Worm (Caenorhabditis elegans) whole organism, young adult: ENCODE data around the gene C16C10.13.

Source experiments
- B0035.1 ChIP-seq: sonication (generic microtip); optimal IDR thresholded peaks from 2 replicates; lab custom pipeline; 2016; ENCODE audit warnings: missing genetic modification characterization, mild to moderate bottlenecking, missing compliant biosample characterization, missing genotype, missing genetic modification reagents
- B0261.1 ChIP-seq: sonication (generic microtip); optimal IDR thresholded peaks from 2 replicates; lab custom pipeline; 2016; ENCODE audit warnings: mild to moderate bottlenecking, missing genetic modification characterization, moderate library complexity, missing compliant biosample characterization
- B0336.3 ChIP-seq: fragments of 200-800 bp; sonication (Bioruptor generic); IDR thresholded peaks from 2 replicates; pipeline ENCODE4 v1.3.6; 2022; ENCODE audit warnings: missing genetic modification characterization, missing compliant biosample characterization
- C06A6.2 ChIP-seq: fragments of 200-800 bp; sonication (Bioruptor generic); conservative IDR thresholded peaks from 2 replicates; pipeline ENCODE4 v1.3.6; 2022; ENCODE audit warnings: missing genetic modification characterization, missing compliant biosample characterization
- F10E7.11 ChIP-seq: sonication (generic microtip); optimal IDR thresholded peaks from 2 replicates; lab custom pipeline; 2017; ENCODE audit warnings: mild to moderate bottlenecking, missing genetic modification characterization, moderate library complexity, missing compliant biosample characterization
- F39B2.1 ChIP-seq: fragments of 200-800 bp; sonication (Bioruptor generic); IDR thresholded peaks from 2 replicates; pipeline ENCODE4 v1.3.6; 2022; ENCODE audit warnings: missing genetic modification reagents, missing genetic modification characterization, missing compliant biosample characterization
- F52B5.7 ChIP-seq: sonication (generic microtip); optimal IDR thresholded peaks from 2 replicates; lab custom pipeline; 2016; ENCODE audit warnings: mild to moderate bottlenecking, missing genetic modification characterization, missing compliant biosample characterization
- T07F8.4 ChIP-seq: sonication (generic microtip); optimal IDR thresholded peaks from 2 replicates; lab custom pipeline; 2016; ENCODE audit warnings: mild to moderate bottlenecking, missing genetic modification characterization, moderate library complexity, missing compliant biosample characterization
- Y53F4B.3 ChIP-seq: fragments of 200-800 bp; sonication (Bioruptor generic); IDR thresholded peaks from 2 replicates; pipeline ENCODE4 v1.3.6; 2022; ENCODE audit warnings: missing genetic modification reagents, missing genetic modification characterization, missing compliant biosample characterization
- Y67H2A.10 ChIP-seq: fragments of 200-800 bp; sonication (Bioruptor generic); conservative IDR thresholded peaks from 2 replicates; pipeline ENCODE4 v1.3.6; 2022; ENCODE audit warnings: missing genetic modification reagents, missing genetic modification characterization, missing compliant biosample characterization
- Y79H2A.3 ChIP-seq: fragments of 200-800 bp; sonication (Bioruptor generic); conservative IDR thresholded peaks from 2 replicates; pipeline ENCODE4 v1.3.6; 2022; ENCODE audit warnings: missing genetic modification reagents, missing genetic modification characterization, missing compliant biosample characterization
- ZK185.1 ChIP-seq: sonication (generic microtip); optimal IDR thresholded peaks from 2 replicates; lab custom pipeline; 2016; ENCODE audit warnings: mild to moderate bottlenecking, missing genetic modification characterization, missing compliant biosample characterization; ENCODE audit not compliant: poor library complexity, severe bottlenecking
- ama-1 ChIP-seq, 3 experiments: fragments of 150-350 bp in 1 of 3; sonication (generic microtip) in 2 of 3; optimal IDR thresholded peaks; 2 replicates each; lab custom pipeline; 2014 to 2018; ENCODE audit warnings: missing biosample characterization in 2 of 3, missing genetic modification characterization in 2 of 3, missing genetic modification reagents in 2 of 3
- bed-2 ChIP-seq: fragments of 200-800 bp; sonication (Bioruptor generic); IDR thresholded peaks from 2 replicates; pipeline ENCODE4 v1.3.6; 2022; ENCODE audit warnings: missing genetic modification reagents, missing genetic modification characterization, missing compliant biosample characterization
- ccch-3 ChIP-seq: fragments of 200-800 bp; sonication (Bioruptor generic); optimal IDR thresholded peaks from 2 replicates; lab custom pipeline; 2018; ENCODE audit warnings: mild to moderate bottlenecking, missing genetic modification characterization, missing compliant biosample characterization
- dpff-1 ChIP-seq: sonication (generic microtip); optimal IDR thresholded peaks from 2 replicates; lab custom pipeline; 2017; ENCODE audit warnings: mild to moderate bottlenecking, missing genetic modification characterization, missing compliant biosample characterization
- efl-1 ChIP-seq: fragments of 150-350 bp; optimal IDR thresholded peaks from 2 replicates; lab custom pipeline; 2014; ENCODE audit warnings: missing biosample characterization, missing genetic modification reagents, missing genetic modification characterization
- egl-18 ChIP-seq: fragments of 200-800 bp; sonication (Bioruptor generic); IDR thresholded peaks from 2 replicates; pipeline ENCODE4 v1.3.6; 2022; ENCODE audit warnings: missing genetic modification reagents, missing genetic modification characterization, missing compliant biosample characterization
- egl-44 ChIP-seq: fragments of 200-800 bp; sonication (Bioruptor generic); IDR thresholded peaks from 2 replicates; pipeline ENCODE4 v1.3.6; 2022; ENCODE audit warnings: missing genetic modification reagents, missing genetic modification characterization, missing compliant biosample characterization
- egrh-3 ChIP-seq: fragments of 200-800 bp; sonication (Bioruptor generic); IDR thresholded peaks from 2 replicates; pipeline ENCODE4 v1.3.6; 2022; ENCODE audit warnings: missing genetic modification reagents, missing genetic modification characterization, missing compliant biosample characterization
- ekl-4 ChIP-seq: fragments of 200-800 bp; sonication (Bioruptor generic); IDR thresholded peaks from 2 replicates; pipeline ENCODE4 v1.3.6; 2022; ENCODE audit warnings: missing genetic modification reagents, missing genetic modification characterization, missing compliant biosample characterization
- fkh-3 ChIP-seq: sonication (generic microtip); optimal IDR thresholded peaks from 2 replicates; lab custom pipeline; 2016; ENCODE audit warnings: mild to moderate bottlenecking, missing genetic modification characterization, missing compliant biosample characterization
- him-1 ChIP-seq: sonication (generic microtip); optimal IDR thresholded peaks from 2 replicates; lab custom pipeline; 2016; ENCODE audit warnings: missing genotype, missing genetic modification reagents, missing genetic modification characterization, missing compliant biosample characterization
- hlh-12 ChIP-seq: sonication (generic microtip); optimal IDR thresholded peaks from 2 replicates; lab custom pipeline; 2016; ENCODE audit warnings: missing genetic modification characterization, missing compliant biosample characterization
- hsf-1 ChIP-seq: fragments of 200-800 bp; sonication (Bioruptor generic); IDR thresholded peaks from 2 replicates; pipeline ENCODE4 v1.3.6; 2022; ENCODE audit warnings: missing genetic modification reagents, missing genetic modification characterization, missing compliant biosample characterization
- lag-1 ChIP-seq: fragments of 200-800 bp; sonication (Bioruptor generic); IDR thresholded peaks from 2 replicates; pipeline ENCODE4 v1.3.6; 2022; ENCODE audit warnings: missing genetic modification reagents, missing genetic modification characterization, missing compliant biosample characterization
- let-526 ChIP-seq: fragments of 200-800 bp; sonication (Bioruptor generic); IDR thresholded peaks from 2 replicates; pipeline ENCODE4 v1.3.6; 2022; ENCODE audit warnings: missing genetic modification reagents, missing genetic modification characterization, missing compliant biosample characterization
- lin-26 ChIP-seq: fragments of 200-800 bp; sonication (Bioruptor generic); IDR thresholded peaks from 2 replicates; pipeline ENCODE4 v1.3.6; 2022; ENCODE audit warnings: missing genetic modification reagents, missing genetic modification characterization, missing compliant biosample characterization
- madf-3 ChIP-seq: fragments of 200-800 bp; sonication (Bioruptor generic); IDR thresholded peaks from 2 replicates; pipeline ENCODE4 v1.3.6; 2022; ENCODE audit warnings: missing genetic modification reagents, missing genetic modification characterization, missing compliant biosample characterization
- madf-6 ChIP-seq: fragments of 200-800 bp; sonication (Bioruptor generic); IDR thresholded peaks from 2 replicates; pipeline ENCODE4 v1.3.6; 2022; ENCODE audit warnings: missing genetic modification reagents, missing genetic modification characterization, missing compliant biosample characterization
- mel-28 ChIP-seq: sonication (generic microtip); optimal IDR thresholded peaks from 2 replicates; lab custom pipeline; 2016; ENCODE audit warnings: borderline replicate concordance, mild to moderate bottlenecking, missing genetic modification characterization, missing compliant biosample characterization
- nfya-1 ChIP-seq: sonication (generic microtip); optimal IDR thresholded peaks from 2 replicates; lab custom pipeline; 2017; ENCODE audit warnings: antibody characterized with exemption, missing compliant biosample characterization, missing genetic modification characterization, borderline replicate concordance; ENCODE audit not compliant: insufficient read depth
- nfyb-1 ChIP-seq: fragments of 200-800 bp; sonication (Bioruptor generic); IDR thresholded peaks from 2 replicates; pipeline ENCODE4 v1.3.6; 2022; ENCODE audit warnings: missing genetic modification reagents, missing genetic modification characterization, missing compliant biosample characterization
- nhr-27 ChIP-seq: fragments of 200-800 bp; sonication (Bioruptor generic); optimal IDR thresholded peaks from 2 replicates; lab custom pipeline; 2018; ENCODE audit warnings: mild to moderate bottlenecking, missing genetic modification characterization, moderate library complexity, missing compliant biosample characterization
- nhr-80 ChIP-seq: sonication (generic microtip); optimal IDR thresholded peaks from 2 replicates; lab custom pipeline; 2016; ENCODE audit warnings: missing genetic modification characterization, missing compliant biosample characterization
- rcor-1 ChIP-seq: fragments of 200-800 bp; sonication (Bioruptor generic); IDR thresholded peaks from 2 replicates; pipeline ENCODE4 v1.3.6; 2022; ENCODE audit warnings: missing genetic modification reagents, missing genetic modification characterization, missing compliant biosample characterization
- rec-8 ChIP-seq, 2 experiments: sonication (generic microtip); optimal IDR thresholded peaks; 2 replicates each; lab custom pipeline; 2016; ENCODE audit warnings: mild to moderate bottlenecking in 2 of 2, missing genetic modification characterization in 2 of 2, missing genetic modification reagents in 2 of 2, missing genotype in 2 of 2, missing biosample characterization in 1 of 2, missing compliant biosample characterization in 1 of 2, moderate library complexity in 1 of 2
- rpc-1 ChIP-seq, 2 experiments: fragments of 150-350 bp in 1 of 2; sonication (generic microtip) in 1 of 2; optimal IDR thresholded peaks; 2 replicates each; lab custom pipeline; 2014 to 2018; ENCODE audit warnings: missing biosample characterization in 1 of 2, missing genetic modification characterization in 1 of 2, missing genetic modification reagents in 1 of 2, missing genotype in 1 of 2
- snpc-1.1 ChIP-seq: sonication (generic microtip); optimal IDR thresholded peaks from 2 replicates; lab custom pipeline; 2017; ENCODE audit warnings: missing genetic modification characterization, mild to moderate bottlenecking, missing compliant biosample characterization, antibody characterized with exemption, moderate library complexity, missing genotype, missing genetic modification reagents; ENCODE audit not compliant: insufficient read depth
- snpc-3.4 ChIP-seq: sonication (generic microtip); optimal IDR thresholded peaks from 2 replicates; lab custom pipeline; 2017; ENCODE audit warnings: missing genetic modification characterization, mild to moderate bottlenecking, missing compliant biosample characterization, antibody characterized with exemption, moderate library complexity, missing genotype, missing genetic modification reagents
- tbx-9 ChIP-seq: sonication (generic microtip); optimal IDR thresholded peaks from 2 replicates; lab custom pipeline; 2016; ENCODE audit warnings: borderline replicate concordance, missing genetic modification characterization, inconsistent platforms, missing compliant biosample characterization
- unc-130 ChIP-seq: sonication (generic microtip); optimal IDR thresholded peaks from 2 replicates; lab custom pipeline; 2016; ENCODE audit warnings: missing genetic modification reagents, missing genetic modification characterization, missing compliant biosample characterization
- zfh-2 ChIP-seq: fragments of 200-800 bp; sonication (Bioruptor generic); conservative IDR thresholded peaks from 2 replicates; pipeline ENCODE4 v1.3.6; 2022; ENCODE audit warnings: missing genetic modification reagents, missing genetic modification characterization, missing compliant biosample characterization
- ztf-18 ChIP-seq: sonication (generic microtip); optimal IDR thresholded peaks from 2 replicates; lab custom pipeline; 2016; ENCODE audit warnings: missing genotype, mild to moderate bottlenecking, missing genetic modification characterization, missing compliant biosample characterization

Gene C16C10.13

ce11 chrIII:4176109-4176596, at the start of gene C16C10.13, which contains the start of gene hrde-1 (continued):
- TF ChIP-seq egl-18 (no peak), ztf-18 (tag; lab: Kevin White, UChicago) (peak; percentile 7), Y53F4B.3 (no peak), hlh-12 (tag; lab: Kevin White, UChicago) (no peak), snpc-1.1 (tag; lab: Kevin White, UChicago) (peak; percentile 43), rpc-1 (optimal IDR thresholded peaks at IDR 0.05; lab: Kevin White, UChicago) (peak; percentile 21), rpc-1 (tag; optimal IDR thresholded peaks at IDR 0.05; lab: Kevin White, UChicago) (no peak), B0261.1 (tag; lab: Kevin White, UChicago) (no peak), ekl-4 (GFP tag; lab: Robert Waterston, UW) (peak; percentile 65; the same call in 1 of the 2 replicates), F10E7.11 (tag; lab: Kevin White, UChicago) (no peak), fkh-3 (tag; lab: Kevin White, UChicago) (no peak), ZK185.1 (tag; lab: Kevin White, UChicago) (no peak), Y79H2A.3 (GFP tag; lab: Robert Waterston, UW) (no peak), lag-1 (GFP tag; lab: Robert Waterston, UW) (no peak), egl-44 (no peak), B0336.3 (no peak), let-526 (no peak), dpff-1 (no peak), snpc-3.4 (tag; lab: Kevin White, UChicago) (peak; percentile 91), mel-28 (no peak), F39B2.1 (GFP tag; lab: Robert Waterston, UW) (no peak), madf-6 (GFP tag; lab: Robert Waterston, UW) (peak; percentile 98), F52B5.7 (tag; lab: Kevin White, UChicago) (no peak), rec-8 (tag; optimal IDR thresholded peaks at IDR 0.05; lab: Kevin White, UChicago) (no peak), nhr-80 (tag; lab: Kevin White, UChicago) (no peak), madf-3 (GFP tag; lab: Robert Waterston, UW) (peak; percentile 87), nhr-27 (tag; lab: Kevin White, UChicago) (no peak), tbx-9 (tag; lab: Kevin White, UChicago) (no peak), him-1 (tag; lab: Kevin White, UChicago) (peak; percentile 51), Y67H2A.10 (GFP tag; lab: Robert Waterston, UW) (no peak)
- TF ChIP-seq, all 124 proteins: peak for 38

- TF ChIP-seq nfyb-1 = peak; percentile 59
- TF ChIP-seq nfya-1 (tag; lab: Kevin White, UChicago) = no peak
These were observed 44.3 kb upstream of the C16C10.13 start for ce11 chrIII:4131814-4132555.

ce11 chrIII:4134059-4134458, 42.2 kb upstream of the C16C10.13 start:
- no peak for TF ChIP-seq T07F8.4 (tag; lab: Kevin White, UChicago)
- TF ChIP-seq unc-130 (GFP tag; lab: Kevin White, UChicago) = no peak
- no peak for TF ChIP-seq efl-1 (GFP tag; lab: Kevin White, UChicago)
- TF ChIP-seq let-526 = no peak
- peak; percentile 88 for TF ChIP-seq zfh-2
- TF ChIP-seq ccch-3 (GFP tag; lab: Kevin White, UChicago) = no peak
- TF ChIP-seq C06A6.2 = no peak
- TF ChIP-seq egrh-3 = peak; percentile 58; the same call in 1 of the 2 replicates
- TF ChIP-seq lin-26 (GFP tag; lab: Robert Waterston, UW) = no peak
- TF ChIP-seq ama-1 (optimal IDR thresholded peaks at IDR 0.05; lab: Kevin White, UChicago) = no peak
- TF ChIP-seq ama-1 (GFP tag; optimal IDR thresholded peaks at IDR 0.05; lab: Kevin White, UChicago) = no peak
- TF ChIP-seq nhr-27 (tag; lab: Kevin White, UChicago) = no peak
- no peak for TF ChIP-seq B0035.1 (tag; lab: Kevin White, UChicago)
- TF ChIP-seq bed-2 (GFP tag; lab: Robert Waterston, UW) = 0 out of 2 replicates have a peak, but pooled peaks have one; percentile 58
- TF ChIP-seq hsf-1 (GFP tag; lab: Robert Waterston, UW) = no peak
- TF ChIP-seq mel-28 = no peak
- no peak for TF ChIP-seq rcor-1 (GFP tag; lab: Robert Waterston, UW)
